Worm (Caenorhabditis elegans): ENCODE measurements around the gene mpz-4.

The mpz-4 gene

ce11 chrIV:4810377-4810984 lies 16.6 kb downstream of the mpz-4 start, which contains the start of gene eif-1.A:
eif-1.A (plus strand) TSS chrIV:4810934.
- TF ChIP-seq lin-13 (tag; optimal IDR thresholded peaks at IDR 0.05) (peak; percentile 44), mep-1 (tag; optimal IDR thresholded peaks at IDR 0.05) (peak; percentile 79), unc-120 (tag; optimal IDR thresholded peaks at IDR 0.05; ENCODE audit: poor library complexity, severe bottlenecking) (no peak), drap-1 (GFP tag; optimal IDR thresholded peaks at IDR 0.05) (peak; percentile 3), lin-32 (GFP tag; optimal IDR thresholded peaks at IDR 0.05) (no peak), hlh-1 (tag; optimal IDR thresholded peaks at IDR 0.05) (peak; percentile 50), elt-1 (tag; optimal IDR thresholded peaks at IDR 0.05; ENCODE audit: borderline replicate concordance, insufficient read depth) (no peak), ces-1 (GFP tag; optimal IDR thresholded peaks at IDR 0.05) (no peak), unc-62 (GFP tag; optimal IDR thresholded peaks at IDR 0.05) (no peak), zip-8 (tag; optimal IDR thresholded peaks at IDR 0.05) (no peak), nhr-28 (tag; optimal IDR thresholded peaks at IDR 0.05) (no peak), pha-4 (tag; optimal IDR thresholded peaks at IDR 0.05) (peak; percentile 33), mls-2 (tag; optimal IDR thresholded peaks at IDR 0.05) (peak; percentile 2), blmp-1 (tag; optimal IDR thresholded peaks at IDR 0.05) (no peak), nhr-76 (tag; optimal IDR thresholded peaks at IDR 0.05) (no peak), ztf-11 (tag; optimal IDR thresholded peaks at IDR 0.05) (no peak), nhr-237 (tag; optimal IDR thresholded peaks at IDR 0.05) (peak; percentile 41), ham-2 (GFP tag; optimal IDR thresholded peaks at IDR 0.05) (peak; percentile 11), lsy-2 (tag; optimal IDR thresholded peaks at IDR 0.05) (peak; percentile 75), sptf-1 (tag; optimal IDR thresholded peaks at IDR 0.05) (peak; percentile 22), ceh-39 (tag; optimal IDR thresholded peaks at IDR 0.05) (peak; percentile 5)

ce11 chrIV:4809813-4810212 lies 17.3 kb downstream of the mpz-4 start, which contains the start of gene H06H21.37:
H06H21.37 (minus strand) TSS chrIV:4809974.
- TF ChIP-seq nhr-237 (tag; optimal IDR thresholded peaks at IDR 0.05), result no peak
- no peak for TF ChIP-seq lsy-2 (tag; optimal IDR thresholded peaks at IDR 0.05)
- no peak for TF ChIP-seq ham-2 (GFP tag; optimal IDR thresholded peaks at IDR 0.05)
- no peak for TF ChIP-seq nhr-28 (tag; optimal IDR thresholded peaks at IDR 0.05)
- TF ChIP-seq unc-120 (tag; optimal IDR thresholded peaks at IDR 0.05; ENCODE audit: poor library complexity, severe bottlenecking), result no peak
- TF ChIP-seq elt-1 (tag; optimal IDR thresholded peaks at IDR 0.05; ENCODE audit: borderline replicate concordance, insufficient read depth), result no peak
- no peak for TF ChIP-seq lin-32 (GFP tag; optimal IDR thresholded peaks at IDR 0.05)
- TF ChIP-seq ces-1 (GFP tag; optimal IDR thresholded peaks at IDR 0.05), result no peak
- no peak for TF ChIP-seq hlh-1 (tag; optimal IDR thresholded peaks at IDR 0.05)
- TF ChIP-seq mls-2 (tag; optimal IDR thresholded peaks at IDR 0.05), result no peak
- TF ChIP-seq sptf-1 (tag; optimal IDR thresholded peaks at IDR 0.05), result no peak
- no peak for TF ChIP-seq nhr-76 (tag; optimal IDR thresholded peaks at IDR 0.05)
- TF ChIP-seq cnd-1 (tag; optimal IDR thresholded peaks at IDR 0.05), result no peak
- TF ChIP-seq ztf-11 (tag; optimal IDR thresholded peaks at IDR 0.05), result no peak
- no peak for TF ChIP-seq sem-2 (GFP tag; optimal IDR thresholded peaks at IDR 0.05)
- no peak for TF ChIP-seq mep-1 (tag; optimal IDR thresholded peaks at IDR 0.05)
- no peak for TF ChIP-seq nhr-2 (tag; optimal IDR thresholded peaks at IDR 0.05)

- no peak for TF ChIP-seq nhr-237 (tag; optimal IDR thresholded peaks at IDR 0.05)
- no peak for TF ChIP-seq elt-3 (tag; optimal IDR thresholded peaks at IDR 0.05)
These were observed 17.7 kb downstream of the mpz-4 start, which contains the start of gene ubxn-6 for ce11 chrIV:4809397-4809796. ubxn-6 (minus strand) TSS chrIV:4809497.

- TF ChIP-seq nhr-2 (tag; optimal IDR thresholded peaks at IDR 0.05) (no peak), nhr-12 (tag; optimal IDR thresholded peaks at IDR 0.05) (no peak), sptf-1 (tag; optimal IDR thresholded peaks at IDR 0.05) (no peak)
These were observed 19.9 kb downstream of the mpz-4 start, which contains the start of gene H06H21.11 for ce11 chrIV:4807219-4807618. H06H21.11 (minus strand) TSS chrIV:4807319.

- TF ChIP-seq ztf-11 (tag; optimal IDR thresholded peaks at IDR 0.05) (no peak), zip-8 (tag; optimal IDR thresholded peaks at IDR 0.05) (no peak), lin-13 (tag; optimal IDR thresholded peaks at IDR 0.05) (no peak), bed-3 (GFP tag; optimal IDR thresholded peaks at IDR 0.05) (no peak), drap-1 (GFP tag; optimal IDR thresholded peaks at IDR 0.05) (no peak), flh-1 (GFP tag; optimal IDR thresholded peaks at IDR 0.05) (no peak), elt-1 (tag; optimal IDR thresholded peaks at IDR 0.05; ENCODE audit: borderline replicate concordance, insufficient read depth) (no peak), lsy-2 (tag; optimal IDR thresholded peaks at IDR 0.05) (no peak), ham-2 (GFP tag; optimal IDR thresholded peaks at IDR 0.05) (no peak)
These were observed 20.6 kb downstream of the mpz-4 start, which contains the start of gene dpf-5 for ce11 chrIV:4806486-4806885. dpf-5 (minus strand) TSS chrIV:4806586.

Data from whole organism, mixed stage, embryonic.